Worm (Caenorhabditis elegans) whole organism, L3 larva: Measurements from ENCODE around the gene mlcd-1.
A peak's percentile ranks its signal among the peaks of the same experiment; 100 is the strongest.

Experiments used
- R02D3.7 ChIP-seq: fragments of 150-350 bp; optimal IDR thresholded peaks from 2 replicates; lab custom pipeline; 2014; ENCODE audit warnings: missing biosample characterization, missing genetic modification characterization
- ZK546.5 ChIP-seq: sonication (generic microtip); optimal IDR thresholded peaks from 2 replicates; lab custom pipeline; 2017; ENCODE audit warnings: missing biosample characterization, missing genetic modification characterization
- aly-2 ChIP-seq: fragments of 150-350 bp; optimal IDR thresholded peaks from 2 replicates; lab custom pipeline; 2014; ENCODE audit warnings: missing biosample characterization, missing genetic modification characterization
- ama-1 ChIP-seq: fragments of 150-350 bp; optimal IDR thresholded peaks from 2 replicates; lab custom pipeline; 2018
- ceh-16 ChIP-seq: sonication (generic microtip); optimal IDR thresholded peaks from 2 replicates; lab custom pipeline; 2017; ENCODE audit warnings: missing biosample characterization, missing genetic modification characterization
- ceh-28 ChIP-seq: fragments of 150-350 bp; optimal IDR thresholded peaks from 2 replicates; lab custom pipeline; 2014; ENCODE audit warnings: missing biosample characterization, missing genetic modification reagents, missing genetic modification characterization
- ceh-82 ChIP-seq: fragments of 150-350 bp; optimal IDR thresholded peaks from 2 replicates; lab custom pipeline; 2014; ENCODE audit warnings: missing biosample characterization, missing genetic modification characterization
- ceh-9 ChIP-seq: sonication (generic microtip); optimal IDR thresholded peaks from 2 replicates; lab custom pipeline; 2018; ENCODE audit warnings: missing biosample characterization, missing genetic modification characterization
- daf-12 ChIP-seq: fragments of 150-350 bp; optimal IDR thresholded peaks from 2 replicates; lab custom pipeline; 2014; ENCODE audit warnings: missing biosample characterization, missing genetic modification reagents, missing genetic modification characterization
- egl-27 ChIP-seq: sonication (generic microtip); optimal IDR thresholded peaks from 4 replicates; lab custom pipeline; 2017; ENCODE audit warnings: missing biosample characterization, missing genetic modification reagents, missing genetic modification characterization
- egl-5 ChIP-seq: fragments of 150-350 bp; optimal IDR thresholded peaks from 2 replicates; lab custom pipeline; 2017; ENCODE audit warnings: missing biosample characterization, missing genetic modification reagents, missing genetic modification characterization, inconsistent platforms
- elt-1 ChIP-seq: fragments of 150-350 bp; optimal IDR thresholded peaks from 2 replicates; lab custom pipeline; 2014; ENCODE audit warnings: missing biosample characterization, missing genetic modification characterization
- elt-2 ChIP-seq: sonication (generic microtip); optimal IDR thresholded peaks from 2 replicates; lab custom pipeline; 2016; ENCODE audit warnings: missing genetic modification reagents, mild to moderate bottlenecking, missing genetic modification characterization, missing compliant biosample characterization
- elt-3 ChIP-seq, 3 experiments: fragments of 150-350 bp in 1 of 3; sonication (generic microtip) in 2 of 3; optimal IDR thresholded peaks; 2 replicates in 2 of 3; 4 replicates in 1 of 3; lab custom pipeline; 2014 to 2017; ENCODE audit warnings: missing biosample characterization in 3 of 3, missing genetic modification characterization in 3 of 3
- eor-1 ChIP-seq, 2 experiments: fragments of 150-350 bp; optimal IDR thresholded peaks; 2 replicates each; lab custom pipeline; 2014 to 2018; ENCODE audit warnings: missing biosample characterization in 2 of 2, missing genetic modification characterization in 2 of 2
- fkh-10 ChIP-seq: sonication (generic microtip); optimal IDR thresholded peaks from 2 replicates; lab custom pipeline; 2017; ENCODE audit warnings: missing biosample characterization, missing genetic modification reagents, missing genetic modification characterization
- fkh-2 ChIP-seq: fragments of 150-350 bp; optimal IDR thresholded peaks from 2 replicates; lab custom pipeline; 2014; ENCODE audit warnings: missing biosample characterization, missing genetic modification reagents, missing genetic modification characterization
- fos-1 ChIP-seq: fragments of 150-350 bp; optimal IDR thresholded peaks from 2 replicates; lab custom pipeline; 2014; ENCODE audit warnings: missing biosample characterization, missing genetic modification characterization
- hmg-11 ChIP-seq: sonication (generic microtip); optimal IDR thresholded peaks from 2 replicates; lab custom pipeline; 2016; ENCODE audit warnings: missing genetic modification characterization, missing compliant biosample characterization
- jun-1 ChIP-seq: fragments of 150-350 bp; optimal IDR thresholded peaks from 2 replicates; lab custom pipeline; 2014; ENCODE audit warnings: missing biosample characterization, missing genetic modification reagents, missing genetic modification characterization
- lin-15B ChIP-seq: fragments of 150-350 bp; optimal IDR thresholded peaks from 2 replicates; lab custom pipeline; 2014; ENCODE audit warnings: missing biosample characterization, missing genetic modification characterization
- lin-39 ChIP-seq: fragments of 150-350 bp; optimal IDR thresholded peaks from 2 replicates; lab custom pipeline; 2018; ENCODE audit warnings: missing biosample characterization, missing genetic modification reagents, missing genetic modification characterization
- lsy-12 ChIP-seq: sonication (generic microtip); optimal IDR thresholded peaks from 2 replicates; lab custom pipeline; 2016; ENCODE audit warnings: mild to moderate bottlenecking, missing genetic modification characterization, missing compliant biosample characterization
- mdl-1 ChIP-seq: fragments of 150-350 bp; optimal IDR thresholded peaks from 2 replicates; lab custom pipeline; 2014; ENCODE audit warnings: missing biosample characterization, missing genetic modification characterization
- mml-1 ChIP-seq: fragments of 150-350 bp; sonication (generic microtip); optimal IDR thresholded peaks from 3 replicates; lab custom pipeline; 2014; ENCODE audit warnings: missing biosample characterization, missing genetic modification characterization
- nfya-1 ChIP-seq: sonication (generic microtip); optimal IDR thresholded peaks from 2 replicates; lab custom pipeline; 2017; ENCODE audit warnings: missing genetic modification characterization, mild to moderate bottlenecking, missing compliant biosample characterization, antibody characterized with exemption, moderate library complexity; ENCODE audit not compliant: insufficient read depth
- nhr-11 ChIP-seq: fragments of 150-350 bp; optimal IDR thresholded peaks from 2 replicates; lab custom pipeline; 2014; ENCODE audit warnings: missing biosample characterization, missing genetic modification characterization
- nhr-12 ChIP-seq: fragments of 150-350 bp; optimal IDR thresholded peaks from 2 replicates; lab custom pipeline; 2014; ENCODE audit warnings: missing biosample characterization, missing genetic modification characterization
- nhr-23 ChIP-seq: fragments of 150-350 bp; optimal IDR thresholded peaks from 2 replicates; lab custom pipeline; 2014; ENCODE audit warnings: missing biosample characterization, missing genetic modification reagents, missing genetic modification characterization
- nhr-237 ChIP-seq: fragments of 150-350 bp; optimal IDR thresholded peaks from 2 replicates; lab custom pipeline; 2014; ENCODE audit warnings: missing biosample characterization, missing genetic modification characterization
- nhr-25 ChIP-seq: sonication (generic microtip); optimal IDR thresholded peaks from 2 replicates; lab custom pipeline; 2017; ENCODE audit warnings: missing biosample characterization, missing genetic modification characterization
- nhr-28 ChIP-seq: fragments of 150-350 bp; optimal IDR thresholded peaks from 2 replicates; lab custom pipeline; 2014; ENCODE audit warnings: missing biosample characterization, missing genetic modification characterization
- nhr-43 ChIP-seq: sonication (generic microtip); optimal IDR thresholded peaks from 2 replicates; lab custom pipeline; 2016; ENCODE audit warnings: mild to moderate bottlenecking, missing genetic modification characterization, missing compliant biosample characterization; ENCODE audit not compliant: poor library complexity, severe bottlenecking
- nhr-67 ChIP-seq: fragments of 150-350 bp; optimal IDR thresholded peaks from 2 replicates; lab custom pipeline; 2014; ENCODE audit warnings: missing biosample characterization, missing genetic modification characterization
- nhr-76 ChIP-seq: fragments of 150-350 bp; sonication (generic microtip); optimal IDR thresholded peaks from 5 replicates; lab custom pipeline; 2014; ENCODE audit warnings: missing biosample characterization, missing genetic modification characterization
- nhr-77 ChIP-seq: fragments of 150-350 bp; optimal IDR thresholded peaks from 2 replicates; lab custom pipeline; 2014; ENCODE audit warnings: missing biosample characterization, missing genetic modification characterization
- pha-4 ChIP-seq: fragments of 150-350 bp; optimal IDR thresholded peaks from 2 replicates; lab custom pipeline; 2014; ENCODE audit warnings: missing biosample characterization, missing genetic modification reagents, missing genetic modification characterization
- pqm-1 ChIP-seq: fragments of 150-350 bp; optimal IDR thresholded peaks from 2 replicates; lab custom pipeline; 2017; ENCODE audit warnings: missing biosample characterization, missing genetic modification characterization, inconsistent platforms
- sea-2 ChIP-seq: fragments of 150-350 bp; sonication (generic microtip); optimal IDR thresholded peaks from 4 replicates; lab custom pipeline; 2014; ENCODE audit warnings: missing biosample characterization, missing genetic modification reagents, missing genetic modification characterization
- skn-1 ChIP-seq: fragments of 150-350 bp; optimal IDR thresholded peaks from 2 replicates; lab custom pipeline; 2014; ENCODE audit warnings: missing biosample characterization, missing genetic modification characterization
- snpc-4 ChIP-seq: fragments of 150-350 bp; optimal IDR thresholded peaks from 2 replicates; lab custom pipeline; 2014; ENCODE audit warnings: missing biosample characterization, missing genetic modification characterization
- tbx-2 ChIP-seq: sonication (generic microtip); optimal IDR thresholded peaks from 2 replicates; lab custom pipeline; 2016; ENCODE audit warnings: mild to moderate bottlenecking, missing genetic modification characterization, missing compliant biosample characterization
- unc-39 ChIP-seq: sonication (generic microtip); optimal IDR thresholded peaks from 4 replicates; lab custom pipeline; 2017; ENCODE audit warnings: missing biosample characterization, missing genetic modification characterization
- unc-62 ChIP-seq: fragments of 150-350 bp; sonication (generic microtip); optimal IDR thresholded peaks from 4 replicates; lab custom pipeline; 2014; ENCODE audit warnings: missing biosample characterization, missing genetic modification reagents, missing genetic modification characterization
- zag-1 ChIP-seq: fragments of 150-350 bp; optimal IDR thresholded peaks from 2 replicates; lab custom pipeline; 2014; ENCODE audit warnings: missing biosample characterization, missing genetic modification characterization
- ztf-11 ChIP-seq: fragments of 150-350 bp; optimal IDR thresholded peaks from 2 replicates; lab custom pipeline; 2014; ENCODE audit warnings: missing biosample characterization, missing genetic modification characterization
- ztf-4 ChIP-seq: fragments of 150-350 bp; optimal IDR thresholded peaks from 2 replicates; lab custom pipeline; 2014; ENCODE audit warnings: missing biosample characterization, missing genetic modification characterization

mlcd-1 gene

ce11 chrIII:4568455-4568854, 525 bp upstream of the mlcd-1 start, which contains the start of gene idhg-1:
idhg-1 (plus strand) TSS chrIII:4568797.
- TF ChIP-seq daf-12 (tag; lab: Kevin White, UChicago) (peak; percentile 85), fkh-10 (GFP tag; lab: Kevin White, UChicago) (no peak), fkh-2 (peak; percentile 9), nhr-12 (tag; lab: Kevin White, UChicago) (no peak), R02D3.7 (tag; lab: Kevin White, UChicago) (peak; percentile 27), snpc-4 (peak; percentile 55), lin-15B (tag; lab: Kevin White, UChicago) (peak; percentile 41), ztf-11 (tag; lab: Kevin White, UChicago) (no peak), hmg-11 (tag; lab: Kevin White, UChicago) (peak; percentile 95), nhr-77 (no peak), elt-2 (tag; lab: Kevin White, UChicago) (peak; percentile 65), tbx-2 (tag; lab: Kevin White, UChicago) (peak; percentile 24), nhr-43 (tag; lab: Kevin White, UChicago) (peak; percentile 85), ceh-82 (peak; percentile 13), sea-2 (GFP tag; lab: Kevin White, UChicago) (no peak), ZK546.5 (tag; lab: Kevin White, UChicago) (no peak), ceh-16 (tag; lab: Kevin White, UChicago) (no peak), lin-39 (tag; lab: Kevin White, UChicago) (no peak), elt-1 (no peak), eor-1 (tag; optimal IDR thresholded peaks at IDR 0.05; lab: Kevin White, UChicago) (no peak), ceh-28 (peak; percentile 36), egl-27 (tag; lab: Kevin White, UChicago) (no peak), nhr-23 (peak; percentile 8), skn-1 (peak; percentile 13), zag-1 (tag; lab: Kevin White, UChicago) (no peak), pha-4 (tag; lab: Kevin White, UChicago) (peak; percentile 62), mml-1 (tag; lab: Kevin White, UChicago) (no peak), elt-3 (tag; optimal IDR thresholded peaks at IDR 0.05; lab: Kevin White, UChicago) (no peak), egl-5 (tag; lab: Kevin White, UChicago) (peak; percentile 27), aly-2 (tag; lab: Kevin White, UChicago) (no peak), unc-39 (no peak), lsy-12 (tag; lab: Kevin White, UChicago) (peak; percentile 82), ceh-9 (tag; lab: Kevin White, UChicago) (no peak), unc-62 (GFP tag; lab: Kevin White, UChicago) (no peak), nfya-1 (peak; percentile 61), ama-1 (lab: Kevin White, UChicago) (no peak), fos-1 (tag; lab: Kevin White, UChicago) (no peak), nhr-11 (no peak), nhr-25 (peak; percentile 29), ztf-4 (tag; lab: Kevin White, UChicago) (no peak), jun-1 (tag; lab: Kevin White, UChicago) (no peak), nhr-67 (tag; lab: Kevin White, UChicago) (peak; percentile 12), nhr-237 (no peak), pqm-1 (tag; lab: Kevin White, UChicago) (no peak), nhr-76 (tag; lab: Kevin White, UChicago) (peak; percentile 36), nhr-28 (tag; lab: Kevin White, UChicago) (no peak), mdl-1 (no peak)
- TF ChIP-seq, all 47 proteins: peak for 20
